Worm (Caenorhabditis elegans) whole organism, L2 larva: ENCODE results near the gene clec-19.

ENCODE experiments used
- skn-1 ChIP-seq: sonication (generic microtip); optimal IDR thresholded peaks from 2 replicates; lab custom pipeline; 2017; ENCODE audit warnings: missing biosample characterization, missing genetic modification characterization
- zag-1 ChIP-seq: fragments of 150-350 bp; optimal IDR thresholded peaks from 2 replicates; lab custom pipeline; 2014; ENCODE audit warnings: missing biosample characterization, missing genetic modification characterization

DNA sequence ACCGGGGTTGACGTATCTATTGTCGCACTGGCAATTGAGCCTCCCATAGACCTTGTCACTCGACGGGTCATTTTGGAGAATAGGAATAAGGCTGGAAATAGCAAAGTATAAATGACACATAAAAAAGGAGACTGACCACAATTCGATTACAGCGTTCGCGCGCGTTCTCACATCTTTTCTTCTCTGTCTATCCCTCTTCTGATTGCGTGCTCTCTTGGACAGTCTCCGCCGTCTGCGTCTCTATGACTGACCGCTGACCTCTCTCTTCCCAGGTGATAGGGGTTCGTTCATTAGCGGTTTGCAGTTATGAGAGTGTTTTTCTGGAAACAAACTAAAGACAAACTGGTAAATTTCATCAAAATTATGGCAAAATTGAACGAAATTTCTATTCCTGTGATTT is 7.9 kb upstream of the clec-19 start, which contains the start of gene ceh-83:
- TF ChIP-seq skn-1 (no peak), zag-1 (no peak)
